Worm (Caenorhabditis elegans) whole organism, midembryonic: ENCODE results near the gene clec-85.

Experiments used
- T22C8.4 ChIP-seq: fragments of 200-800 bp; sonication (Bioruptor generic); IDR thresholded peaks from 2 replicates; pipeline ENCODE4 v1.3.6; 2022; ENCODE audit warnings: missing genetic modification characterization, missing compliant biosample characterization
- klf-2 ChIP-seq: fragments of 200-800 bp; sonication (Bioruptor generic); conservative IDR thresholded peaks from 2 replicates; pipeline ENCODE4 v1.3.6; 2022; ENCODE audit warnings: missing genetic modification reagents, missing genetic modification characterization, missing compliant biosample characterization
- ref-1 ChIP-seq: fragments of 200-800 bp; sonication (Bioruptor generic); conservative IDR thresholded peaks from 2 replicates; pipeline ENCODE4 v1.3.6; 2022; ENCODE audit warnings: missing genetic modification reagents, missing genetic modification characterization, missing compliant biosample characterization
- ztf-23 ChIP-seq: fragments of 200-800 bp; sonication (Bioruptor generic); IDR thresholded peaks from 2 replicates; pipeline ENCODE4 v1.3.6; 2022; ENCODE audit warnings: missing genetic modification reagents, missing genetic modification characterization, missing compliant biosample characterization
- ztf-29 ChIP-seq: fragments of 200-800 bp; sonication (Bioruptor generic); IDR thresholded peaks from 2 replicates; pipeline ENCODE4 v1.3.6; 2022; ENCODE audit warnings: missing genetic modification reagents, missing genetic modification characterization, missing compliant biosample characterization

DNA sequence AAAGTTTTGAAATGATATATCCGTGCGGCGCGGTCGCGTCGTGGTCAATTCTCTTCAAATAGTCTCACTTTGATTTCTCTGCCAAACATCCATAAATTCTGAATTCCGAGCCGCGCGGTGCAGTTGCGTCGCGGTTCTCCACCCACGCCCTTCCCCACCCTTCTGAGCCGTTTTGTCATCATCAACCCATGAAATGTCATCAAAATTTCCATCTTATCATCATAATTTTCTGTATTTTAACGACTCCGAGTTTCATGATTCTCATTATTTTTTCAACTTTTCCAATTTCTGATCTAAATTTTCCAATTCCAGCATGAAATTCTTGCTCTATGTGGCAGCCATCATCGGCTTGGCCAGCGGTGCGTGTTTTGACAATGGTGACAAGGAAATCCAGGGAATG is 8.5 kb upstream of the clec-85 start, which contains the start of gene clec-84:
- no peak for TF ChIP-seq klf-2 (GFP tag; lab: Robert Waterston, UW)
- no peak for TF ChIP-seq ref-1
- TF ChIP-seq T22C8.4 (GFP tag; lab: Robert Waterston, UW) = no peak
- no peak for TF ChIP-seq ztf-23 (GFP tag; lab: Robert Waterston, UW)
- TF ChIP-seq ztf-29 = no peak
